Fruit fly (Drosophila melanogaster): ENCODE data around the gene CG14229.

- TF ChIP-seq h (optimal IDR thresholded peaks at IDR 0.05) (no peak), Sin3A (optimal IDR thresholded peaks at IDR 0.05) (no peak), psq (optimal IDR thresholded peaks at IDR 0.05) (no peak), ttk (optimal IDR thresholded peaks at IDR 0.05) (no peak), Myc (optimal IDR thresholded peaks at IDR 0.05) (no peak)
Observed at dm6 chrX:19666991-19667409, 28.1 kb downstream of the CG14229 start, which contains the start of gene Zw.
